Fruit fly (Drosophila melanogaster): ENCODE data around the gene step.

step gene

DNA sequence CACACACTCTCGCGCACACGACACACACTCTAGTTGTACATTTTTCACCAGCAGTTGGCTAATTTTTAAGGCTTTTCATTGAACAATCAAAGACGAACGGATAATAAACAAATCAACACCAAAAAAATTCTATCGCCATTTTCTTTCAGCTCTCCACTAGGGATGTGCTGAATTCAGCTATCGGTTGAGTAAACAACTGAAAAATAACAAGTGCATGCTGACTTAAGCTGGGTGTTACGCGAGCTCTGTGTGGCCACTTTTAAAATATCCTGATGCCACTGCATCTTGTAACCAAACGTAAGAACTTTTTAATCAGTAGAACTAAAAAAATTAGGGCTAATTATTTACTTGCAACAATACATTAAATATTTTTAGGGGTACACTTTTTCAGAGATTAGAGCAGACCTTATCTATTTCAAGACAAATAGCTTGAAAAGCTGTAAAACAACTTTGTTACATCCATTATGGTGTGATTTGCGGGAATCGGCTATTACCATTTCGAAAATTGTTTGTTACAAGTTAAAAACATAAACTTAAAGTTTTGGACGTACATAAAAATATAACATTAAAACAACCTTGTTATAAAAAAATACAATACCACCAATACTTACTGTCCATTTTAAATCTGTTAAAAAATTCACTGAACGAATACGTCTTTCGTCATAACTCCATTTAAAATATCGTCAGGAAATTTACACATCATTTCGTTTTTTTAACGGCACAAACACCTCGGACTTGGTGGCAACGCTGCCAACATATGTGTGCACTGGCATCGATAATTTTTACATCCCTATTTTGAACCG, at the start of gene step, which contains the start of gene CG1416 (continued):
- TF ChIP-seq BEAF-32 (GFP tag; optimal IDR thresholded peaks at IDR 0.05): peak; percentile 87
- TF ChIP-seq bbx (GFP tag; IDR thresholded peaks at IDR 0.05; ENCODE audit: partially characterized antibody): peak; percentile 74
- TF ChIP-seq gce (GFP tag; IDR thresholded peaks at IDR 0.05): no peak
- no peak for TF ChIP-seq CG17385 (GFP tag; optimal IDR thresholded peaks at IDR 0.05)
- TF ChIP-seq HmgD (GFP tag; optimal IDR thresholded peaks at IDR 0.05): peak; percentile 46
- 0 out of 2 replicates have a peak, but pooled peaks have one; percentile 24 for TF ChIP-seq CG6689 (GFP tag; IDR thresholded peaks at IDR 0.05)
- peak; percentile 19 for TF ChIP-seq CG18476 (GFP tag; optimal IDR thresholded peaks at IDR 0.05)
- TF ChIP-seq vvl (GFP tag; IDR thresholded peaks at IDR 0.05): peak; percentile 53; the same call in 1 of the 2 replicates
- no peak for TF ChIP-seq CG12219 (GFP tag; optimal IDR thresholded peaks at IDR 0.05)
- no peak for TF ChIP-seq CG14014 (GFP tag; IDR thresholded peaks at IDR 0.05)
- no peak for TF ChIP-seq jing (GFP tag; optimal IDR thresholded peaks at IDR 0.05)
- TF ChIP-seq D19B (GFP tag; optimal IDR thresholded peaks at IDR 0.05): peak; percentile 29
- peak; percentile 58; the same call in 1 of the 2 replicates for TF ChIP-seq E2f1 (GFP tag; IDR thresholded peaks at IDR 0.05)
- no peak for TF ChIP-seq CG3065 (GFP tag; optimal IDR thresholded peaks at IDR 0.05)
- no peak for TF ChIP-seq gcm (GFP tag; optimal IDR thresholded peaks at IDR 0.05)
- no peak for TF ChIP-seq CG4730 (GFP tag; IDR thresholded peaks at IDR 0.05)
- no peak for TF ChIP-seq CG16779 (GFP tag; IDR thresholded peaks at IDR 0.05)
- TF ChIP-seq CG4360 (GFP tag; IDR thresholded peaks at IDR 0.05): no peak
- peak; percentile 51 for TF ChIP-seq CG18262 (tag; optimal IDR thresholded peaks at IDR 0.05)
- TF ChIP-seq hbn (GFP tag; IDR thresholded peaks at IDR 0.05; ENCODE audit: partially characterized antibody): peak; percentile 37
- no peak for TF ChIP-seq CG14441 (GFP tag; IDR thresholded peaks at IDR 0.05)
- TF ChIP-seq CG10274 (GFP tag; optimal IDR thresholded peaks at IDR 0.05): no peak
- peak; percentile 97 for TF ChIP-seq CG18011 (GFP tag; optimal IDR thresholded peaks at IDR 0.05)
- peak; percentile 51 for TF ChIP-seq CG2712 (tag; optimal IDR thresholded peaks at IDR 0.05)
- no peak for TF ChIP-seq CG2889 (GFP tag; IDR thresholded peaks at IDR 0.05)
- TF ChIP-seq CG8281 (tag; optimal IDR thresholded peaks at IDR 0.05): no peak
- 0 out of 2 replicates have a peak, but pooled peaks have one; percentile 34 for TF ChIP-seq HLH3B (GFP tag; IDR thresholded peaks at IDR 0.05)
- TF ChIP-seq Dbx (GFP tag; IDR thresholded peaks at IDR 0.05): 0 out of 3 replicates have a peak, but pooled peaks have one; percentile 65
- TF ChIP-seq p53 (GFP tag; optimal IDR thresholded peaks at IDR 0.05): peak; percentile 49
- TF ChIP-seq chm (GFP tag; IDR thresholded peaks at IDR 0.05): no peak
- TF ChIP-seq gcm2 (GFP tag; optimal IDR thresholded peaks at IDR 0.05): no peak
- TF ChIP-seq Scr (GFP tag; IDR thresholded peaks at IDR 0.05; ENCODE audit: partially characterized antibody): peak; percentile 56
- peak; percentile 75 for TF ChIP-seq mam (GFP tag; optimal IDR thresholded peaks at IDR 0.05)
- TF ChIP-seq CG2678 (tag; optimal IDR thresholded peaks at IDR 0.05): no peak
- TF ChIP-seq bsh (GFP tag; optimal IDR thresholded peaks at IDR 0.05): peak in 1 of 2 experiments; percentile 11
- TF ChIP-seq Bdp1 (GFP tag; optimal IDR thresholded peaks at IDR 0.05): peak; percentile 39
- peak; percentile 54 for TF ChIP-seq Xbp1 (GFP tag; optimal IDR thresholded peaks at IDR 0.05)
- TF ChIP-seq CG8924 (tag; optimal IDR thresholded peaks at IDR 0.05): peak; percentile 48
- no peak for TF ChIP-seq CG11695 (GFP tag; IDR thresholded peaks at IDR 0.05)
- TF ChIP-seq CG3281 (GFP tag; optimal IDR thresholded peaks at IDR 0.05): no peak
- no peak for TF ChIP-seq Doc2 (GFP tag; IDR thresholded peaks at IDR 0.05)
- no peak for TF ChIP-seq lmd (GFP tag; IDR thresholded peaks at IDR 0.05)
- TF ChIP-seq dm (GFP tag; optimal IDR thresholded peaks at IDR 0.05): peak; percentile 52
- peak; percentile 29 for TF ChIP-seq ewg (GFP tag; optimal IDR thresholded peaks at IDR 0.05)
- TF ChIP-seq CG7372 (GFP tag; IDR thresholded peaks at IDR 0.05): peak; percentile 53; the same call in 1 of the 2 replicates
- TF ChIP-seq CHES-1-like (GFP tag; optimal IDR thresholded peaks at IDR 0.05): peak; percentile 62
- peak in 1 of 2 experiments; percentile 70 for TF ChIP-seq Dfd (GFP tag; optimal IDR thresholded peaks at IDR 0.05)
- no peak; the same call in 1 of the 3 replicates for TF ChIP-seq Mrtf (GFP tag; IDR thresholded peaks at IDR 0.05)
- TF ChIP-seq CG10543 (GFP tag; optimal IDR thresholded peaks at IDR 0.05): no peak
